Worm (Caenorhabditis elegans): ENCODE measurements around the gene his-73.

DNA sequence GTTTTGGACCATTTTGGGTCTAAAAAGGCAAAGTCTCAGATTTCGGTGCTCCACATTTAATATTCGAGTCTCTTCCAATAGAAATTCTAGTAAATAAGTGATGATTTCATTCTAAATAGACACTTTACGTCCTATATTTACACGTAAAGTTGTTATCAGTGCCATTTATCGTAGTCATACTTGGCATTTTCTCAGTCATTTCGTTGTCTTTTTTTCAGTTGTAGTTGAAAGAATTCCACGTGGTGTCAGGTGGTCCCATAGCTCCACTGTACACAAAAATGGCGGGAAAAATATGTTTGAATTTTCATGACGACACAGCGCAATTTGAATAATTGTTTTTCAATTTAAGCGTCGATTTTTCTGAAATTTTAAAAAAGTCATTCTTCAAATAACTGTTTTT is 6.9 kb downstream of the his-73 start:
- TF ChIP-seq mls-2 (tag; optimal IDR thresholded peaks at IDR 0.05) (no peak), ztf-11 (tag; optimal IDR thresholded peaks at IDR 0.05) (no peak), cnd-1 (tag; optimal IDR thresholded peaks at IDR 0.05) (no peak), nhr-12 (tag; optimal IDR thresholded peaks at IDR 0.05) (no peak), lin-13 (tag; optimal IDR thresholded peaks at IDR 0.05) (no peak), blmp-1 (tag; optimal IDR thresholded peaks at IDR 0.05) (no peak), nhr-28 (tag; optimal IDR thresholded peaks at IDR 0.05) (no peak), M03D4.4 (tag; optimal IDR thresholded peaks at IDR 0.05) (no peak), elt-1 (tag; optimal IDR thresholded peaks at IDR 0.05; ENCODE audit: borderline replicate concordance, insufficient read depth) (no peak), ceh-83 (GFP tag; optimal IDR thresholded peaks at IDR 0.05) (no peak), nhr-237 (tag; optimal IDR thresholded peaks at IDR 0.05) (no peak), unc-39 (tag; optimal IDR thresholded peaks at IDR 0.05) (no peak), ceh-39 (tag; optimal IDR thresholded peaks at IDR 0.05) (no peak), nhr-76 (tag; optimal IDR thresholded peaks at IDR 0.05) (no peak)

Measured in whole organism, mixed stage, embryonic.